Worm (Caenorhabditis elegans): ENCODE measurements around the gene F08H9.3.

DNA sequence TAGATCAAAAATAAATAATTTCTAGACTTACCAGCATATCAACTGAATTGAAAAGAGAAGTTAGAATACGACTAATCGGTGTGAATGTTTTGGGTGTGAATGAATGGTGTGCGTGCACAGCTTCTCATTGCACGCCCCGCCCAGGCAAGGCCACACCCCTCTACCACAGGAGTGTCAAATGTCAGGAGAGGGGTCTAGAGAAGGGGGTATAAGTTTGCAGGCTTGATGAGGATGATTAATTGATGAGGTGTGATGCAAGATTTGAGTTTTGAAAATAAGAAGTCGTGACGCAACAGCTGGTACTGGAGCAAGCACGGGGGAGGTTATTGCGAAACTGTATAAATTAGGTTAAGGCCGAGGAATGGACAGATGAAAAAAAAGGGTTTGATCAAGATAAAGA, 30.9 kb downstream of the F08H9.3 start, which contains the start of gene egl-1:
- TF ChIP-seq K11D2.4 (GFP tag; IDR thresholded peaks at IDR 0.05): no peak
- no peak for TF ChIP-seq ZK185.1 (tag; optimal IDR thresholded peaks at IDR 0.05; ENCODE audit: poor library complexity, severe bottlenecking)
- TF ChIP-seq F52B5.7 (tag; optimal IDR thresholded peaks at IDR 0.05): no peak
- TF ChIP-seq nfya-2 (GFP tag; IDR thresholded peaks at IDR 0.05): no peak
- TF ChIP-seq fkh-3 (tag; optimal IDR thresholded peaks at IDR 0.05): no peak
- no peak for TF ChIP-seq lin-35 (GFP tag; optimal IDR thresholded peaks at IDR 0.05)
- no peak for TF ChIP-seq snpc-4 (GFP tag; optimal IDR thresholded peaks at IDR 0.05)
- TF ChIP-seq snpc-4 (tag; optimal IDR thresholded peaks at IDR 0.05): no peak
- TF ChIP-seq Y67H2A.10 (GFP tag; conservative IDR thresholded peaks at IDR 0.05): no peak
- no peak for TF ChIP-seq ceh-79 (tag; optimal IDR thresholded peaks at IDR 0.05)
- no peak for TF ChIP-seq sdz-38 (tag; optimal IDR thresholded peaks at IDR 0.05)
- TF ChIP-seq nhr-120 (GFP tag; IDR thresholded peaks at IDR 0.05): no peak
- no peak for TF ChIP-seq B0336.3 (GFP tag; IDR thresholded peaks at IDR 0.05)

Measured in whole organism, young adult.